Fruit fly (Drosophila melanogaster): ENCODE data around the gene Pcyt2.

Pcyt2 gene

dm6 chr3L:1517274-1518047, 35.8 kb upstream of the Pcyt2 start (continued):
- TF ChIP-seq Mes4 (GFP tag; optimal IDR thresholded peaks at IDR 0.05) (peak; percentile 58), gcm2 (GFP tag; optimal IDR thresholded peaks at IDR 0.05) (no peak), Dbx (GFP tag; IDR thresholded peaks at IDR 0.05) (no peak), CG16779 (GFP tag; IDR thresholded peaks at IDR 0.05) (no peak), HHEX (GFP tag; optimal IDR thresholded peaks at IDR 0.05) (no peak), ci (GFP tag; IDR thresholded peaks at IDR 0.05) (peak; percentile 62; the same call in 2 of the 3 replicates), wor (GFP tag; IDR thresholded peaks at IDR 0.05) (0 out of 2 replicates have a peak, but pooled peaks have one; percentile 35), rib (GFP tag; IDR thresholded peaks at IDR 0.05) (no peak), Mrtf (GFP tag; IDR thresholded peaks at IDR 0.05) (no peak), CG7745 (tag; optimal IDR thresholded peaks at IDR 0.05) (no peak), sna (GFP tag; IDR thresholded peaks at IDR 0.05; ENCODE audit: partially characterized antibody) (peak; percentile 65; the same call in 1 of the 2 replicates), CG9727 (GFP tag; optimal IDR thresholded peaks at IDR 0.05) (peak; percentile 41), CG11504 (tag; optimal IDR thresholded peaks at IDR 0.05) (no peak), h (optimal IDR thresholded peaks at IDR 0.05) (no peak), CG5953 (GFP tag; IDR thresholded peaks at IDR 0.05) (no peak), Dref (GFP tag; IDR thresholded peaks at IDR 0.05) (peak; percentile 79), Dfd (GFP tag; optimal IDR thresholded peaks at IDR 0.05) (no peak), oc (tag; optimal IDR thresholded peaks at IDR 0.05) (no peak), CG4854 (GFP tag; optimal IDR thresholded peaks at IDR 0.05) (no peak), chn (GFP tag; optimal IDR thresholded peaks at IDR 0.05) (peak; percentile 86), CrebB (tag; optimal IDR thresholded peaks at IDR 0.05) (no peak), br (optimal IDR thresholded peaks at IDR 0.05) (no peak), gfzf (GFP tag; optimal IDR thresholded peaks at IDR 0.05) (peak; percentile 47), lola (GFP tag; optimal IDR thresholded peaks at IDR 0.05) (peak in 1 of 3 experiments; percentile 13), slou (GFP tag; optimal IDR thresholded peaks at IDR 0.05) (no peak), danr (GFP tag; IDR thresholded peaks at IDR 0.05) (peak; percentile 19; the same call in 1 of the 2 replicates), CG17361 (GFP tag; IDR thresholded peaks at IDR 0.05) (no peak; the same call in 2 of the 3 replicates), vfl (GFP tag; optimal IDR thresholded peaks at IDR 0.05) (peak; percentile 59), Atf3 (GFP tag; optimal IDR thresholded peaks at IDR 0.05) (peak; percentile 53), hbn (GFP tag; IDR thresholded peaks at IDR 0.05; ENCODE audit: partially characterized antibody) (peak; percentile 66), cg (GFP tag; optimal IDR thresholded peaks at IDR 0.05) (no peak), CG9817 (tag; optimal IDR thresholded peaks at IDR 0.05) (no peak), eve (GFP tag; optimal IDR thresholded peaks at IDR 0.05) (no peak), ERR (GFP tag; optimal IDR thresholded peaks at IDR 0.05) (peak; percentile 43), Ets97D (GFP tag; optimal IDR thresholded peaks at IDR 0.05) (peak; percentile 80), Rx (GFP tag; IDR thresholded peaks at IDR 0.05) (peak; percentile 35; the same call in 1 of the 2 replicates), unc-4 (GFP tag; IDR thresholded peaks at IDR 0.05; ENCODE audit: partially characterized antibody) (peak; percentile 77), CG14014 (GFP tag; IDR thresholded peaks at IDR 0.05) (peak; percentile 57; the same call in 1 of the 2 replicates), CG32532 (GFP tag; IDR thresholded peaks at IDR 0.05) (peak; percentile 52), CG43689 (GFP tag; IDR thresholded peaks at IDR 0.05) (no peak), CG1233 (GFP tag; optimal IDR thresholded peaks at IDR 0.05) (peak; percentile 24), kay (GFP tag; optimal IDR thresholded peaks at IDR 0.05) (no peak), CG32772 (GFP tag; IDR thresholded peaks at IDR 0.05) (0 out of 2 replicates have a peak, but pooled peaks have one; percentile 43), p53 (GFP tag; optimal IDR thresholded peaks at IDR 0.05) (peak; percentile 5), CG18011 (GFP tag; optimal IDR thresholded peaks at IDR 0.05) (peak; percentile 69), Lim3 (GFP tag; IDR thresholded peaks at IDR 0.05) (no peak), sim (GFP tag; IDR thresholded peaks at IDR 0.05) (no peak), al (GFP tag; IDR thresholded peaks at IDR 0.05) (no peak), CG12659 (GFP tag; optimal IDR thresholded peaks at IDR 0.05) (peak; percentile 54), CG3281 (GFP tag; optimal IDR thresholded peaks at IDR 0.05) (no peak)

Data from whole organism, embryonic.